Worm (Caenorhabditis elegans): ENCODE measurements around the gene ZK688.10.
A peak's percentile ranks its signal among the peaks of the same experiment; 100 is the strongest.

ce11 chrIII:7907515-7907914, 10.7 kb upstream of the ZK688.10 start, which contains the start of gene pcp-5:
- TF ChIP-seq lin-13 (tag; optimal IDR thresholded peaks at IDR 0.05), result no peak
- TF ChIP-seq ces-1 (GFP tag; optimal IDR thresholded peaks at IDR 0.05), result no peak
- TF ChIP-seq nhr-237 (tag; optimal IDR thresholded peaks at IDR 0.05), result no peak
- TF ChIP-seq ceh-83 (GFP tag; optimal IDR thresholded peaks at IDR 0.05), result no peak
- TF ChIP-seq sptf-1 (tag; optimal IDR thresholded peaks at IDR 0.05), result no peak
- TF ChIP-seq unc-62 (GFP tag; optimal IDR thresholded peaks at IDR 0.05), result peak; percentile 28
- TF ChIP-seq nhr-12 (tag; optimal IDR thresholded peaks at IDR 0.05), result no peak
- TF ChIP-seq mep-1 (tag; optimal IDR thresholded peaks at IDR 0.05), result no peak
- TF ChIP-seq pha-4 (tag; optimal IDR thresholded peaks at IDR 0.05), result no peak
- peak; percentile 45 for TF ChIP-seq ceh-39 (tag; optimal IDR thresholded peaks at IDR 0.05)
- TF ChIP-seq elt-3 (tag; optimal IDR thresholded peaks at IDR 0.05), result no peak
- no peak for TF ChIP-seq snpc-4 (tag; optimal IDR thresholded peaks at IDR 0.05)
- TF ChIP-seq nhr-28 (tag; optimal IDR thresholded peaks at IDR 0.05), result no peak
